Fruit fly (Drosophila melanogaster): ENCODE measurements around the gene dgrn.

dm6 chr3R:5862032-5862641 is 37.7 kb downstream of the dgrn start, which contains the start of gene CG2017:
- no peak for TF ChIP-seq Sin3A (optimal IDR thresholded peaks at IDR 0.05)
- no peak for TF ChIP-seq h (optimal IDR thresholded peaks at IDR 0.05)
- no peak for TF ChIP-seq insv (optimal IDR thresholded peaks at IDR 0.05)

All from Kc167 (cell line).